Fruit fly (Drosophila melanogaster): Measurements from ENCODE around the gene CG3277.

Gene CG3277

DNA sequence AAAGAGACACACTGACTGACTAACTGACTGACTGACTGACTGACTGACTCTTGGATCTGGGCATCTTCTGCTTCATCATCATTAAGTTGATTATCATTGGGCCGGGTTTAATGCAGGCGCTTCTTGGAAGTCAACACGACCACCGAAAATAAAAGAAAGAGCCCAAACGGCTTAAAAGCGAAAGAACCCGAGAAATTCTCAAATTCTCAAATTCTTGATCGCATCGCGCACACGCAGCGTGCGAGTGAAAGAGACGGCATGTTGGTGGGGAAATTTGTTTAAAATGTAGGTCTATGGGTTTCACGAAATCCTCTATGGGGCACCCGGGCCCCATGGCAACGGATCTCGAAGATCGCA is 42.6 kb downstream of the CG3277 start:
- TF ChIP-seq Vsx2 (GFP tag; optimal IDR thresholded peaks at IDR 0.05; ENCODE audit: partially characterized antibody), result no peak
- no peak for TF ChIP-seq Dif (GFP tag; optimal IDR thresholded peaks at IDR 0.05; ENCODE audit: partially characterized antibody)
- no peak for TF ChIP-seq Hnf4 (GFP tag; optimal IDR thresholded peaks at IDR 0.05)
- TF ChIP-seq HLH106 (tag; optimal IDR thresholded peaks at IDR 0.05), result no peak
- no peak for TF ChIP-seq dmrt93B (GFP tag; optimal IDR thresholded peaks at IDR 0.05)
- no peak for TF ChIP-seq dsf (GFP tag; optimal IDR thresholded peaks at IDR 0.05; ENCODE audit: borderline replicate concordance)
- TF ChIP-seq foxo (GFP tag; optimal IDR thresholded peaks at IDR 0.05), result no peak
- TF ChIP-seq Hr83 (GFP tag; optimal IDR thresholded peaks at IDR 0.05; ENCODE audit: poor library complexity, severe bottlenecking), result no peak

DNA sequence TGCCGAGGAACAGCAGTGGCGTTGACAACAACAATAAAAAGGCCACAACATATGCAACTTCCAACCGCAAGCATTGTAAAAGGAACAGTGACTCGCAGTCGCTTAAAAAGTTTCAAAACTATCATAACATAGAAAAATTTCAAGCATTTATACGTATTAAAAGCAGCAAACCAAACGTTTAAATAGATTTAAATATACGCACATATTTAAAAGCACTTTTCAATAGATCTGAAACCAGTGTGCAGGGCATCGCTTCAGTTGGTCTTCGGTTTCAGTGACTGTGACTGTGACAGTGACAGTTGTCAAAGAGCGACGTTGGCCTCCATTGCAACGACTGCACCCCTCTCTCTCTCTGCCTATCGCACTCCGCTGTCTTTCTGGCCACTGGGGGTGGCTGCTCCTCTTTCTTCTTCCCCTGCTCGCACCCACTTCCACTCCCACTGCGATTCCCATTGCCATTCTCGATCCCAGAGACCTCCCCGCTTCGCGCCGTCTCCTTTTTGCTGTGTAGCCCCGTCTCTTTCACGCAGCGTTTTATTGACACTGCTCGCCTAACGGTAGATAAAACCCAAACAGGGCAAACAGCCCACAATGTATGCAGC is 44.3 kb downstream of the CG3277 start:
- no peak for TF ChIP-seq CrebA (GFP tag; optimal IDR thresholded peaks at IDR 0.05; ENCODE audit: borderline replicate concordance)
- TF ChIP-seq GATAd (GFP tag; optimal IDR thresholded peaks at IDR 0.05), result peak; percentile 63
- TF ChIP-seq foxo (GFP tag; optimal IDR thresholded peaks at IDR 0.05), result peak; percentile 52 to 81
- TF ChIP-seq sage (GFP tag; optimal IDR thresholded peaks at IDR 0.05), result peak; percentile 75
- TF ChIP-seq Mio (GFP tag; optimal IDR thresholded peaks at IDR 0.05), result peak; percentile 66
- TF ChIP-seq Jra (GFP tag; optimal IDR thresholded peaks at IDR 0.05), result peak; percentile 77
- no peak for TF ChIP-seq Hr83 (GFP tag; optimal IDR thresholded peaks at IDR 0.05; ENCODE audit: poor library complexity, severe bottlenecking)
- no peak for TF ChIP-seq pan (optimal IDR thresholded peaks at IDR 0.05)
- peak; percentile 6 for TF ChIP-seq CG9705 (GFP tag; optimal IDR thresholded peaks at IDR 0.05)
- TF ChIP-seq rgr (GFP tag; optimal IDR thresholded peaks at IDR 0.05), result peak; percentile 85
- TF ChIP-seq N (GFP tag; optimal IDR thresholded peaks at IDR 0.05), result no peak
- TF ChIP-seq Dfd (GFP tag; optimal IDR thresholded peaks at IDR 0.05), result no peak
- no peak for TF ChIP-seq Dif (GFP tag; optimal IDR thresholded peaks at IDR 0.05; ENCODE audit: partially characterized antibody)
- no peak for TF ChIP-seq Abd-B (GFP tag; optimal IDR thresholded peaks at IDR 0.05)
- peak; percentile 7 for TF ChIP-seq sv (GFP tag; optimal IDR thresholded peaks at IDR 0.05)
- no peak for TF ChIP-seq Rel (GFP tag; optimal IDR thresholded peaks at IDR 0.05)
- TF ChIP-seq Rel (tag; optimal IDR thresholded peaks at IDR 0.05), result peak; percentile 23
- peak; percentile 84 for TF ChIP-seq Sp1 (GFP tag; optimal IDR thresholded peaks at IDR 0.05)
- peak; percentile 85 for TF ChIP-seq psq (GFP tag; optimal IDR thresholded peaks at IDR 0.05)
- peak; percentile 67 for TF ChIP-seq dmrt93B (GFP tag; optimal IDR thresholded peaks at IDR 0.05)
- TF ChIP-seq Vsx2 (GFP tag; optimal IDR thresholded peaks at IDR 0.05; ENCODE audit: partially characterized antibody), result no peak
- TF ChIP-seq dl (GFP tag; optimal IDR thresholded peaks at IDR 0.05; ENCODE audit: insufficient read depth in 1 of 2, partially characterized antibody in 2 of 2), result no peak
- peak; percentile 78 for TF ChIP-seq ey (GFP tag; optimal IDR thresholded peaks at IDR 0.05)
- TF ChIP-seq lola (GFP tag; optimal IDR thresholded peaks at IDR 0.05), result no peak
- peak; percentile 76 for TF ChIP-seq brk (GFP tag; optimal IDR thresholded peaks at IDR 0.05)
- TF ChIP-seq h (GFP tag; optimal IDR thresholded peaks at IDR 0.05), result peak; percentile 87
- TF ChIP-seq Myc (optimal IDR thresholded peaks at IDR 0.05), result no peak
- peak; percentile 89 for TF ChIP-seq tai (GFP tag; optimal IDR thresholded peaks at IDR 0.05)
- peak; percentile 82 for TF ChIP-seq HLH106 (tag; optimal IDR thresholded peaks at IDR 0.05)
- TF ChIP-seq fru (GFP tag; optimal IDR thresholded peaks at IDR 0.05), result peak; percentile 79
- TF ChIP-seq usp (GFP tag; optimal IDR thresholded peaks at IDR 0.05), result no peak
- peak; percentile 91 for TF ChIP-seq Hnf4 (GFP tag; optimal IDR thresholded peaks at IDR 0.05)
- TF ChIP-seq woc (GFP tag; optimal IDR thresholded peaks at IDR 0.05), result peak; percentile 70
- TF ChIP-seq br (GFP tag; optimal IDR thresholded peaks at IDR 0.05), result peak; percentile 88
- no peak for TF ChIP-seq Hr78 (GFP tag; optimal IDR thresholded peaks at IDR 0.05)
- TF ChIP-seq jim (GFP tag; optimal IDR thresholded peaks at IDR 0.05), result no peak
- TF ChIP-seq CG32264 (GFP tag; optimal IDR thresholded peaks at IDR 0.05), result peak; percentile 74
- peak; percentile 91 for TF ChIP-seq OdsH (GFP tag; optimal IDR thresholded peaks at IDR 0.05)
- no peak for TF ChIP-seq dsf (GFP tag; optimal IDR thresholded peaks at IDR 0.05; ENCODE audit: borderline replicate concordance)

All from whole organism, wandering third instar larva.